Fruit fly (Drosophila melanogaster) whole organism, embryonic: ENCODE measurements around the gene Elo68alpha.

Experiments used
- Adf1 ChIP-seq: fragments of 200-800 bp; sonication (Bioruptor generic); IDR thresholded peaks from 2 replicates; pipeline ENCODE4 v1.3.6; 2022; ENCODE audit warnings: missing biosample characterization, missing genetic modification characterization
- B-H1 ChIP-seq: fragments of 200-800 bp; sonication (Bioruptor generic); IDR thresholded peaks from 3 replicates; pipeline ENCODE4 v1.3.6; 2022; ENCODE audit warnings: missing biosample characterization, missing genetic modification characterization
- B-H2 ChIP-seq: fragments of 200-800 bp; sonication (Bioruptor generic); optimal IDR thresholded peaks from 2 replicates; lab custom pipeline; 2018; ENCODE audit warnings: missing biosample characterization, mild to moderate bottlenecking, missing genetic modification characterization
- CG10366 ChIP-seq: fragments of 200-800 bp; sonication (Bioruptor generic); IDR thresholded peaks from 2 replicates; pipeline ENCODE4 v1.3.6; 2022; ENCODE audit warnings: missing biosample characterization, missing genetic modification characterization
- CG10654 ChIP-seq: fragments of 200-800 bp; sonication (Bioruptor generic); optimal IDR thresholded peaks from 2 replicates; lab custom pipeline; 2016; ENCODE audit warnings: missing biosample characterization, missing genetic modification characterization
- CG11085 ChIP-seq: fragments of 200-800 bp; sonication (Bioruptor generic); IDR thresholded peaks from 2 replicates; pipeline ENCODE4 v1.3.6; 2022; ENCODE audit warnings: missing biosample characterization, missing genetic modification characterization
- CG11695 ChIP-seq: fragments of 200-800 bp; sonication (Bioruptor generic); IDR thresholded peaks from 3 replicates; pipeline ENCODE4 v1.3.6; 2022; ENCODE audit warnings: missing biosample characterization, missing genetic modification characterization
- CG13296 ChIP-seq: fragments of 200-800 bp; sonication (Bioruptor generic); optimal IDR thresholded peaks from 3 replicates; lab custom pipeline; 2018; ENCODE audit warnings: missing biosample characterization, mild to moderate bottlenecking, missing genetic modification characterization
- CG14050 ChIP-seq: fragments of 200-800 bp; sonication (Bioruptor generic); IDR thresholded peaks from 3 replicates; pipeline ENCODE4 v1.3.6; 2022; ENCODE audit warnings: missing biosample characterization, missing genetic modification characterization
- CG15011 ChIP-seq: fragments of 200-800 bp; sonication (Bioruptor generic); optimal IDR thresholded peaks from 3 replicates; lab custom pipeline; 2018; ENCODE audit warnings: missing biosample characterization, mild to moderate bottlenecking, missing genetic modification characterization
- CG15269 ChIP-seq: fragments of 200-800 bp; sonication (Bioruptor generic); optimal IDR thresholded peaks from 2 replicates; lab custom pipeline; 2018; ENCODE audit warnings: missing biosample characterization, mild to moderate bottlenecking, missing genetic modification characterization, moderate library complexity
- CG1529 ChIP-seq: fragments of 200-800 bp; sonication (Bioruptor generic); optimal IDR thresholded peaks from 3 replicates; lab custom pipeline; 2018; ENCODE audit warnings: missing biosample characterization, missing genetic modification characterization
- CG18476 ChIP-seq: fragments of 200-800 bp; sonication (Bioruptor generic); optimal IDR thresholded peaks from 2 replicates; lab custom pipeline; 2016; ENCODE audit warnings: missing biosample characterization, mild to moderate bottlenecking, missing genetic modification characterization
- CG18599 ChIP-seq: fragments of 200-800 bp; sonication (Bioruptor generic); optimal IDR thresholded peaks from 3 replicates; lab custom pipeline; 2017; ENCODE audit warnings: missing biosample characterization, missing genetic modification characterization, mild to moderate bottlenecking, moderate library complexity, missing genetic modification reagents
- CG2678 ChIP-seq: fragments of 200-800 bp; sonication (Bioruptor generic); optimal IDR thresholded peaks from 3 replicates; lab custom pipeline; 2019; ENCODE audit warnings: missing biosample characterization, mild to moderate bottlenecking, missing genetic modification characterization, moderate library complexity
- CG32532 ChIP-seq: fragments of 200-800 bp; sonication (Bioruptor generic); IDR thresholded peaks from 2 replicates; pipeline ENCODE4 v1.3.6; 2022; ENCODE audit warnings: missing biosample characterization, missing genetic modification characterization
- CG33213 ChIP-seq: fragments of 200-800 bp; sonication (Bioruptor generic); optimal IDR thresholded peaks from 3 replicates; lab custom pipeline; 2016; ENCODE audit warnings: missing biosample characterization, missing genetic modification characterization
- CG3726 ChIP-seq: fragments of 200-800 bp; sonication (Bioruptor generic); IDR thresholded peaks from 3 replicates; pipeline ENCODE4, ENCODE4 v1.3.6; 2022; ENCODE audit warnings: missing biosample characterization, missing genetic modification characterization
- CG4328 ChIP-seq: fragments of 200-800 bp; sonication (Bioruptor generic); optimal IDR thresholded peaks from 3 replicates; lab custom pipeline; 2017; ENCODE audit warnings: missing biosample characterization, missing genetic modification reagents, missing genetic modification characterization
- CG5180 ChIP-seq: fragments of 200-800 bp; sonication (Bioruptor generic); optimal IDR thresholded peaks from 3 replicates; lab custom pipeline; 2017; ENCODE audit warnings: missing biosample characterization, missing genetic modification characterization, mild to moderate bottlenecking, moderate library complexity, missing genetic modification reagents
- CG8388 ChIP-seq: fragments of 200-800 bp; sonication (Bioruptor generic); optimal IDR thresholded peaks from 2 replicates; lab custom pipeline; 2019; ENCODE audit warnings: missing biosample characterization, mild to moderate bottlenecking, missing genetic modification characterization, moderate library complexity
- CrebB ChIP-seq: fragments of 200-800 bp; sonication (Bioruptor generic); optimal IDR thresholded peaks from 3 replicates; lab custom pipeline; 2018; ENCODE audit warnings: missing biosample characterization, mild to moderate bottlenecking, missing genetic modification characterization
- Fer3 ChIP-seq: fragments of 200-800 bp; sonication (Bioruptor generic); optimal IDR thresholded peaks from 2 replicates; lab custom pipeline; 2018; ENCODE audit warnings: missing biosample characterization, mild to moderate bottlenecking, missing genetic modification characterization, moderate library complexity
- Gsc ChIP-seq: fragments of 200-800 bp; sonication (Bioruptor generic); IDR thresholded peaks from 2 replicates; pipeline ENCODE4 v1.3.6; 2022; ENCODE audit warnings: missing biosample characterization, missing genetic modification characterization
- MESR4 ChIP-seq: fragments of 200-800 bp; sonication (Bioruptor generic); optimal IDR thresholded peaks from 2 replicates; lab custom pipeline; 2018; ENCODE audit warnings: missing biosample characterization, mild to moderate bottlenecking, missing genetic modification characterization, moderate library complexity
- MTF-1 ChIP-seq: fragments of 200-800 bp; sonication (Bioruptor generic); optimal IDR thresholded peaks from 2 replicates; lab custom pipeline; 2018; ENCODE audit warnings: missing biosample characterization, mild to moderate bottlenecking, missing genetic modification characterization, borderline replicate concordance
- Max ChIP-seq: fragments of 200-800 bp; sonication (Bioruptor generic); optimal IDR thresholded peaks from 2 replicates; lab custom pipeline; 2016; ENCODE audit warnings: missing biosample characterization, mild to moderate bottlenecking, missing genetic modification characterization
- NC2α ChIP-seq: fragments of 200-800 bp; sonication (Bioruptor generic); optimal IDR thresholded peaks from 2 replicates; lab custom pipeline; 2016; ENCODE audit warnings: missing biosample characterization, missing genetic modification characterization
- Optix ChIP-seq: fragments of 200-800 bp; sonication (Bioruptor generic); IDR thresholded peaks from 3 replicates; pipeline ENCODE4 v1.3.6; 2022; ENCODE audit warnings: missing biosample characterization, missing genetic modification characterization
- Sox100B ChIP-seq: fragments of 200-800 bp; sonication (Bioruptor generic); optimal IDR thresholded peaks from 3 replicates; lab custom pipeline; 2018; ENCODE audit warnings: missing biosample characterization, mild to moderate bottlenecking, missing genetic modification characterization
- Spps ChIP-seq: fragments of 200-800 bp; sonication (Bioruptor generic); optimal IDR thresholded peaks from 2 replicates; lab custom pipeline; 2018; ENCODE audit warnings: missing biosample characterization, mild to moderate bottlenecking, missing genetic modification characterization
- bab2 ChIP-seq: fragments of 200-800 bp; sonication (Bioruptor generic); optimal IDR thresholded peaks from 2 replicates; lab custom pipeline; 2016; ENCODE audit warnings: missing biosample characterization, missing genetic modification characterization
- croc ChIP-seq: fragments of 200-800 bp; sonication (Bioruptor generic); conservative IDR thresholded peaks from 3 replicates; pipeline ENCODE4 v1.3.6; 2022; ENCODE audit warnings: missing biosample characterization, missing genetic modification characterization
- fd96Cb ChIP-seq: fragments of 200-800 bp; sonication (Bioruptor generic); optimal IDR thresholded peaks from 2 replicates; lab custom pipeline; 2018; ENCODE audit warnings: missing biosample characterization, mild to moderate bottlenecking, missing genetic modification characterization, moderate library complexity
- gcm2 ChIP-seq: fragments of 200-800 bp; sonication (Bioruptor generic); optimal IDR thresholded peaks from 2 replicates; lab custom pipeline; 2016; ENCODE audit warnings: missing biosample characterization, missing genetic modification characterization
- grn ChIP-seq: fragments of 200-800 bp; sonication (Bioruptor generic); optimal IDR thresholded peaks from 3 replicates; lab custom pipeline; 2017; ENCODE audit warnings: missing biosample characterization, missing genetic modification characterization
- gro ChIP-seq: fragments of 200-800 bp; sonication (Bioruptor generic); optimal IDR thresholded peaks from 2 replicates; lab custom pipeline; 2016; ENCODE audit warnings: missing biosample characterization, missing genetic modification characterization
- ham ChIP-seq: fragments of 200-800 bp; sonication (Bioruptor generic); IDR thresholded peaks from 2 replicates; pipeline ENCODE4 v1.3.6; 2022; ENCODE audit warnings: missing biosample characterization, missing genetic modification characterization
- jing ChIP-seq: fragments of 200-800 bp; sonication (Bioruptor generic); optimal IDR thresholded peaks from 2 replicates; lab custom pipeline; 2018; ENCODE audit warnings: missing biosample characterization, mild to moderate bottlenecking, missing genetic modification characterization
- lilli ChIP-seq: fragments of 200-800 bp; sonication (Bioruptor generic); optimal IDR thresholded peaks from 3 replicates; lab custom pipeline; 2016; ENCODE audit warnings: missing biosample characterization, missing genetic modification characterization
- mam ChIP-seq: fragments of 200-800 bp; sonication (Bioruptor generic); optimal IDR thresholded peaks from 3 replicates; lab custom pipeline; 2016; ENCODE audit warnings: missing biosample characterization, missing genetic modification characterization
- org-1 ChIP-seq: fragments of 200-800 bp; sonication (Bioruptor generic); optimal IDR thresholded peaks from 2 replicates; lab custom pipeline; 2017; ENCODE audit warnings: missing biosample characterization, missing genetic modification characterization
- scrt ChIP-seq: fragments of 200-800 bp; sonication (Bioruptor generic); optimal IDR thresholded peaks from 2 replicates; lab custom pipeline; 2018; ENCODE audit warnings: missing biosample characterization, mild to moderate bottlenecking, missing genetic modification characterization, moderate library complexity
- sd ChIP-seq: fragments of 200-800 bp; sonication (Bioruptor generic); optimal IDR thresholded peaks from 3 replicates; lab custom pipeline; 2018; ENCODE audit warnings: missing biosample characterization, mild to moderate bottlenecking, missing genetic modification characterization, moderate library complexity
- sim ChIP-seq: fragments of 200-800 bp; sonication (Bioruptor generic); IDR thresholded peaks from 2 replicates; pipeline ENCODE4 v1.3.6; 2022; ENCODE audit warnings: missing biosample characterization, missing genetic modification characterization
- slbo ChIP-seq: fragments of 200-800 bp; sonication (Bioruptor generic); IDR thresholded peaks from 2 replicates; pipeline ENCODE4 v1.3.6; 2022; ENCODE audit warnings: missing biosample characterization, missing genetic modification characterization
- sqz ChIP-seq: fragments of 200-800 bp; sonication (Bioruptor generic); optimal IDR thresholded peaks from 3 replicates; lab custom pipeline; 2018; ENCODE audit warnings: missing biosample characterization, mild to moderate bottlenecking, missing genetic modification characterization
- tap ChIP-seq: fragments of 200-800 bp; optimal IDR thresholded peaks from 3 replicates; lab custom pipeline; 2019; ENCODE audit warnings: missing biosample characterization, mild to moderate bottlenecking, missing genetic modification characterization, moderate library complexity
- tgo ChIP-seq: fragments of 200-800 bp; sonication (Bioruptor generic); IDR thresholded peaks from 3 replicates; pipeline ENCODE4 v1.3.6; 2022; ENCODE audit warnings: missing biosample characterization, missing genetic modification characterization
- yki ChIP-seq: fragments of >200 bp; optimal IDR thresholded peaks from 3 replicates; lab custom pipeline; 2018

Gene Elo68alpha

DNA sequence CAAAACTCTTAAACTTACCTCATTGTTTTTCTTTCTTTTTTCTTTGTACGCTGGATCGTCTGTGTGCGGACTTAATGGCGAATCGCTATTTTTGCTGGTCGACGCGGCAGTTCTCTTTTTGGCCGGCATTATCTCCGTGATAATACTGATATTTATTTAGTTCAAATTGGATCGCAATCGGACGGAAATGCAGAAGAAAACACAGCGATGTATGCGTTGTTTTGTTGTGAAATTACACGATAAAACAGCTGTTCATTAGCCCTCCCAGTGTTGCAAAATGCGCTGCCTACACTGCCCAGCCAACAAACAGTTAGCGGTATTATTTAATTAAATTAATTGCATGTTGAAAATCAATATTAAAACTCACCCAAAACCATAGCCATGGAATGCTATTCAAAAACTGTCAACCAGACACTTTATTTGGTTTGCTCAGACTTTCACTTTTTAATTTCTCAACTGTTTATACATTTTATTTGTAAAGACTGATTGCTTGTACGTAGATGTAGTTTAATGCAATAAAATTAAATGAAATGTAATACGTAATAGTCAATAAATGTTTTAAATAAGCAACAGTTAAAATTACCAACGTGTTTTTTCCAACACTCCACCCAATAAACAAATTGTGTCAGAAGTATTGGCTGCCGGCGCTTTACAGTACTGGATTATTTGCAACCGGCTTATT is 4.7 kb downstream of the Elo68alpha start, which contains the start of the genes Irbp18 and APP-BP1 (continued):
- TF ChIP-seq Optix (GFP tag; lab: Robert Waterston, UW) (peak; percentile 85), CG14050 (GFP tag; lab: Robert Waterston, UW) (peak; percentile 74), Sox100B (GFP tag; lab: Kevin White, UChicago) (peak; percentile 94), scrt (GFP tag; lab: Kevin White, UChicago) (peak; percentile 91), jing (GFP tag; lab: Kevin White, UChicago) (peak; percentile 92), sd (no peak), CG11085 (GFP tag; lab: Robert Waterston, UW) (peak; percentile 68; the same call in 1 of the 2 replicates), CG15269 (peak; percentile 93), gro (GFP tag; lab: Kevin White, UChicago) (peak; percentile 96), croc (GFP tag; lab: Robert Waterston, UW) (peak; percentile 72), CG18599 (GFP tag; lab: Kevin White, UChicago) (peak; percentile 95), CG5180 (GFP tag; lab: Kevin White, UChicago) (peak; percentile 82), CG13296 (GFP tag; lab: Kevin White, UChicago) (peak; percentile 90), Gsc (GFP tag; lab: Robert Waterston, UW) (peak; percentile 58; the same call in 1 of the 2 replicates), sim (GFP tag; lab: Robert Waterston, UW) (peak; percentile 68; the same call in 1 of the 2 replicates), fd96Cb (peak; percentile 89), Fer3 (peak; percentile 90), CG11695 (GFP tag; lab: Robert Waterston, UW) (peak; percentile 91), CG4328 (GFP tag; lab: Kevin White, UChicago) (peak; percentile 91), Max (peak; percentile 97), slbo (GFP tag; lab: Robert Waterston, UW) (peak; percentile 88), Spps (peak; percentile 87), CG10366 (peak; percentile 84), bab2 (GFP tag; lab: Kevin White, UChicago) (peak; percentile 93), Adf1 (GFP tag; lab: Robert Waterston, UW) (peak; percentile 72), CG18476 (GFP tag; lab: Kevin White, UChicago) (peak; percentile 96), yki (lab: Kevin White, UChicago) (no peak), CG2678 (peak; percentile 95), ham (no peak), org-1 (GFP tag; lab: Kevin White, UChicago) (peak; percentile 91), MESR4 (GFP tag; lab: Kevin White, UChicago) (peak; percentile 31), tgo (GFP tag; lab: Robert Waterston, UW) (peak; percentile 85), NC2α (GFP tag; lab: Kevin White, UChicago) (peak; percentile 84), B-H1 (GFP tag; lab: Robert Waterston, UW) (peak; percentile 81), mam (GFP tag; lab: Kevin White, UChicago) (peak; percentile 96), gcm2 (peak; percentile 86), grn (GFP tag; lab: Kevin White, UChicago) (peak; percentile 66), sqz (GFP tag; lab: Kevin White, UChicago) (peak; percentile 78), CG1529 (GFP tag; lab: Kevin White, UChicago) (peak; percentile 86), CG32532 (GFP tag; lab: Robert Waterston, UW) (peak; percentile 89), tap (tag; lab: Kevin White, UChicago) (peak; percentile 84), CG3726 (peak; percentile 91; the same call in 2 of the 3 replicates), CG10654 (GFP tag; lab: Kevin White, UChicago) (peak; percentile 93), CG15011 (peak; percentile 91), MTF-1 (GFP tag; lab: Kevin White, UChicago) (peak; percentile 66), CG8388 (GFP tag; lab: Kevin White, UChicago) (peak; percentile 91), B-H2 (GFP tag; lab: Kevin White, UChicago) (peak; percentile 91), CG33213 (GFP tag; lab: Kevin White, UChicago) (peak; percentile 88), lilli (GFP tag; lab: Kevin White, UChicago) (peak; percentile 97), CrebB (tag; lab: Kevin White, UChicago) (peak; percentile 83)
